Worm (Caenorhabditis elegans) whole organism, L4 larva: ENCODE results near the gene B0238.9.

Source experiments
- ZK546.5 ChIP-seq, 2 experiments: sonication (generic microtip); optimal IDR thresholded peaks; 2 replicates each; lab custom pipeline; 2017; ENCODE audit warnings: missing biosample characterization in 2 of 2, missing genetic modification characterization in 2 of 2
- aly-2 ChIP-seq: sonication (generic microtip); optimal IDR thresholded peaks from 2 replicates; lab custom pipeline; 2018; ENCODE audit warnings: missing biosample characterization, missing genetic modification characterization
- ceh-28 ChIP-seq: fragments of 150-350 bp; optimal IDR thresholded peaks from 2 replicates; lab custom pipeline; 2014; ENCODE audit warnings: missing biosample characterization, missing genetic modification reagents, missing genetic modification characterization
- ceh-32 ChIP-seq: sonication (generic microtip); optimal IDR thresholded peaks from 2 replicates; lab custom pipeline; 2016; ENCODE audit warnings: mild to moderate bottlenecking, missing genetic modification characterization, missing compliant biosample characterization; ENCODE audit not compliant: poor library complexity
- ceh-82 ChIP-seq: sonication (generic microtip); optimal IDR thresholded peaks from 2 replicates; lab custom pipeline; 2017; ENCODE audit warnings: missing biosample characterization, missing genetic modification characterization
- daf-12 ChIP-seq: fragments of 150-350 bp; optimal IDR thresholded peaks from 2 replicates; lab custom pipeline; 2014; ENCODE audit warnings: missing biosample characterization, missing genetic modification reagents, missing genetic modification characterization
- daf-16 ChIP-seq, 3 experiments: sonication (generic microtip); optimal IDR thresholded peaks; 2 replicates each; lab custom pipeline; 2016 to 2017; ENCODE audit warnings: missing genetic modification characterization in 3 of 3, missing genetic modification reagents in 3 of 3, mild to moderate bottlenecking in 2 of 3, missing compliant biosample characterization in 2 of 3, missing biosample characterization in 1 of 3, moderate library complexity in 1 of 3
- daf-8 ChIP-seq: fragments of 200-800 bp; sonication (Bioruptor generic); IDR thresholded peaks from 2 replicates; pipeline ENCODE4 v1.3.6; 2022; ENCODE audit warnings: missing genetic modification characterization, missing compliant biosample characterization
- dmd-9 ChIP-seq: fragments of 200-800 bp; sonication (Bioruptor generic); IDR thresholded peaks from 2 replicates; pipeline ENCODE4 v1.3.6; 2022; ENCODE audit warnings: missing genetic modification reagents, missing genetic modification characterization, missing compliant biosample characterization
- duxl-1 ChIP-seq: sonication (generic microtip); optimal IDR thresholded peaks from 2 replicates; lab custom pipeline; 2016; ENCODE audit warnings: mild to moderate bottlenecking, missing genetic modification characterization, moderate library complexity, missing compliant biosample characterization; ENCODE audit not compliant: poor library complexity
- egl-43 ChIP-seq: fragments of 200-800 bp; sonication (Bioruptor generic); IDR thresholded peaks from 2 replicates; pipeline ENCODE4 v1.3.6; 2022; ENCODE audit warnings: missing genetic modification reagents, missing genetic modification characterization, missing compliant biosample characterization
- fkh-10 ChIP-seq: fragments of 150-350 bp; optimal IDR thresholded peaks from 2 replicates; lab custom pipeline; 2014; ENCODE audit warnings: missing biosample characterization, missing genetic modification reagents, missing genetic modification characterization
- hif-1 ChIP-seq, 2 experiments: sonication (generic microtip); optimal IDR thresholded peaks; 2 replicates each; lab custom pipeline; 2016 to 2017; ENCODE audit warnings: missing compliant biosample characterization in 2 of 2, missing genetic modification characterization in 2 of 2, missing genetic modification reagents in 2 of 2, missing genotype in 2 of 2, mild to moderate bottlenecking in 1 of 2
- hmg-1.1 ChIP-seq: fragments of 200-800 bp; sonication (Bioruptor generic); IDR thresholded peaks from 2 replicates; pipeline ENCODE4 v1.3.6; 2022; ENCODE audit warnings: missing genetic modification reagents, missing genetic modification characterization, missing compliant biosample characterization
- jun-1 ChIP-seq: fragments of 150-350 bp; optimal IDR thresholded peaks from 2 replicates; lab custom pipeline; 2014; ENCODE audit warnings: missing biosample characterization, missing genetic modification reagents, missing genetic modification characterization
- lin-38 ChIP-seq: fragments of 200-800 bp; sonication (Bioruptor generic); IDR thresholded peaks from 2 replicates; pipeline ENCODE4 v1.3.6; 2022; ENCODE audit warnings: missing genetic modification reagents, missing genetic modification characterization, missing compliant biosample characterization
- lin-39 ChIP-seq: fragments of 150-350 bp; optimal IDR thresholded peaks from 2 replicates; lab custom pipeline; 2014; ENCODE audit warnings: missing biosample characterization, missing genetic modification reagents, missing genetic modification characterization
- lsy-2 ChIP-seq, 2 experiments: fragments of 150-350 bp in 1 of 2; sonication (generic microtip) in 1 of 2; optimal IDR thresholded peaks; 2 replicates each; lab custom pipeline; 2014 to 2017; ENCODE audit warnings: missing biosample characterization in 2 of 2, missing genetic modification characterization in 2 of 2
- madf-5 ChIP-seq, 2 experiments: fragments of 200-800 bp; sonication (Bioruptor generic); IDR thresholded peaks; 2 replicates each; pipeline ENCODE4 v1.3.6; 2022; ENCODE audit warnings: missing compliant biosample characterization in 2 of 2, missing genetic modification characterization in 2 of 2
- mdt-29 ChIP-seq: fragments of 200-800 bp; sonication (Bioruptor generic); IDR thresholded peaks from 2 replicates; pipeline ENCODE4 v1.3.6; 2022; ENCODE audit warnings: missing genetic modification reagents, missing genetic modification characterization, missing compliant biosample characterization
- mep-1 ChIP-seq: fragments of 150-350 bp; sonication (generic microtip); optimal IDR thresholded peaks from 3 replicates; lab custom pipeline; 2014; ENCODE audit warnings: missing biosample characterization, missing genetic modification characterization
- mxl-2 ChIP-seq: fragments of 200-800 bp; sonication (Bioruptor generic); conservative IDR thresholded peaks from 2 replicates; pipeline ENCODE4 v1.3.6; 2022; ENCODE audit warnings: missing genetic modification reagents, missing genetic modification characterization, missing compliant biosample characterization
- nhr-10 ChIP-seq: fragments of 150-350 bp; optimal IDR thresholded peaks from 2 replicates; lab custom pipeline; 2014; ENCODE audit warnings: missing biosample characterization, missing genetic modification characterization
- nhr-102 ChIP-seq: sonication (generic microtip); optimal IDR thresholded peaks from 2 replicates; lab custom pipeline; 2016; ENCODE audit warnings: mild to moderate bottlenecking, missing genetic modification characterization, moderate library complexity, missing compliant biosample characterization
- nhr-11 ChIP-seq: fragments of 150-350 bp; optimal IDR thresholded peaks from 2 replicates; lab custom pipeline; 2014; ENCODE audit warnings: missing biosample characterization, missing genetic modification characterization
- nhr-111 ChIP-seq: fragments of 200-800 bp; sonication (Bioruptor generic); optimal IDR thresholded peaks from 2 replicates; lab custom pipeline; 2018; ENCODE audit warnings: mild to moderate bottlenecking, missing genetic modification characterization, missing compliant biosample characterization
- nhr-41 ChIP-seq: fragments of 200-800 bp; sonication (Bioruptor generic); IDR thresholded peaks from 2 replicates; pipeline ENCODE4 v1.3.6; 2022; ENCODE audit warnings: missing genetic modification reagents, missing genetic modification characterization, missing compliant biosample characterization
- nhr-76 ChIP-seq: fragments of 150-350 bp; optimal IDR thresholded peaks from 2 replicates; lab custom pipeline; 2014; ENCODE audit warnings: missing biosample characterization, missing genetic modification characterization
- saeg-2 ChIP-seq: fragments of 200-800 bp; sonication (Bioruptor generic); IDR thresholded peaks from 2 replicates; pipeline ENCODE4 v1.3.6; 2022; ENCODE audit warnings: missing genetic modification reagents, missing genetic modification characterization, missing compliant biosample characterization
- sdz-12 ChIP-seq: fragments of 200-800 bp; sonication (Bioruptor generic); optimal IDR thresholded peaks from 2 replicates; lab custom pipeline; 2018; ENCODE audit warnings: mild to moderate bottlenecking, missing genetic modification characterization, missing compliant biosample characterization
- snpc-1.2 ChIP-seq: fragments of 200-800 bp; sonication (Bioruptor generic); IDR thresholded peaks from 2 replicates; pipeline ENCODE4 v1.3.6; 2022; ENCODE audit warnings: missing genetic modification reagents, missing genetic modification characterization, missing compliant biosample characterization
- spr-3 ChIP-seq: fragments of 200-800 bp; sonication (Bioruptor generic); optimal IDR thresholded peaks from 2 replicates; lab custom pipeline; 2018; ENCODE audit warnings: mild to moderate bottlenecking, missing genetic modification characterization, missing compliant biosample characterization
- zfp-2 ChIP-seq: sonication (generic microtip); optimal IDR thresholded peaks from 2 replicates; lab custom pipeline; 2016; ENCODE audit warnings: mild to moderate bottlenecking, missing genetic modification characterization, missing compliant biosample characterization
- zip-11 ChIP-seq: fragments of 200-800 bp; sonication (Bioruptor generic); IDR thresholded peaks from 2 replicates; pipeline ENCODE4 v1.3.6; 2022; ENCODE audit warnings: missing genetic modification characterization, missing compliant biosample characterization
- zip-2 ChIP-seq: fragments of 150-350 bp; optimal IDR thresholded peaks from 2 replicates; lab custom pipeline; 2014; ENCODE audit warnings: missing biosample characterization, missing genetic modification characterization

Gene B0238.9

ce11 chrV:5262999-5263398 is 14.9 kb downstream of the B0238.9 start, which contains the start of gene cest-30:
cest-30 (minus strand) TSS chrV:5263099.
- TF ChIP-seq sdz-12 (GFP tag; lab: Kevin White, UChicago) = no peak
- TF ChIP-seq hif-1 (tag; optimal IDR thresholded peaks at IDR 0.05; lab: Kevin White, UChicago) = no peak
- TF ChIP-seq daf-12 (tag; lab: Kevin White, UChicago) = no peak
- TF ChIP-seq nhr-11 (tag; lab: Kevin White, UChicago) = no peak
- no peak for TF ChIP-seq saeg-2
- TF ChIP-seq fkh-10 (GFP tag; lab: Kevin White, UChicago) = no peak
- TF ChIP-seq nhr-76 = no peak
- no peak for TF ChIP-seq ceh-32

ce11 chrV:5259448-5259847 is 18.5 kb downstream of the B0238.9 start, which contains the start of gene srt-70:
srt-70 (minus strand) TSS chrV:5259548.
- TF ChIP-seq nhr-102 (tag; lab: Kevin White, UChicago) = no peak
- TF ChIP-seq snpc-1.2 (GFP tag; lab: Robert Waterston, UW) = no peak

ce11 chrV:5257358-5257757 is 20.5 kb downstream of the B0238.9 start, which contains the start of gene srt-67:
srt-67 (minus strand) TSS chrV:5257458.
- TF ChIP-seq ceh-82 (tag; lab: Kevin White, UChicago) = no peak
- no peak for TF ChIP-seq dmd-9 (GFP tag; lab: Robert Waterston, UW)
- TF ChIP-seq aly-2 = no peak
- no peak for TF ChIP-seq mdt-29 (GFP tag; lab: Robert Waterston, UW)
- TF ChIP-seq daf-8 (GFP tag; lab: Robert Waterston, UW) = no peak
- TF ChIP-seq spr-3 = no peak
- TF ChIP-seq nhr-111 (GFP tag; lab: Kevin White, UChicago) = no peak
- no peak for TF ChIP-seq mxl-2
- no peak for TF ChIP-seq lin-39
- no peak for TF ChIP-seq lsy-2 (tag; optimal IDR thresholded peaks at IDR 0.05; lab: Kevin White, UChicago)
- no peak for TF ChIP-seq duxl-1 (tag; lab: Kevin White, UChicago)
- TF ChIP-seq lin-38 = no peak
- no peak for TF ChIP-seq egl-43 (GFP tag; lab: Robert Waterston, UW)
- no peak for TF ChIP-seq fkh-10 (GFP tag; lab: Kevin White, UChicago)
- no peak for TF ChIP-seq nhr-10
- no peak for TF ChIP-seq hmg-1.1
- TF ChIP-seq jun-1 (tag; lab: Kevin White, UChicago) = no peak
- TF ChIP-seq daf-16 (GFP tag; optimal IDR thresholded peaks at IDR 0.05; lab: Kevin White, UChicago) = no peak
- no peak for TF ChIP-seq daf-16 (tag; optimal IDR thresholded peaks at IDR 0.05; lab: Kevin White, UChicago)
- TF ChIP-seq, all 104 proteins: peak for 0

- no peak for TF ChIP-seq mxl-2
- TF ChIP-seq mep-1 (tag; lab: Kevin White, UChicago) = no peak
- TF ChIP-seq zip-2 (tag; lab: Kevin White, UChicago) = no peak
- TF ChIP-seq nhr-41 (GFP tag; lab: Robert Waterston, UW) = no peak
- TF ChIP-seq ZK546.5 (tag; optimal IDR thresholded peaks at IDR 0.05; lab: Kevin White, UChicago) = no peak
- TF ChIP-seq ceh-28 (tag; lab: Kevin White, UChicago) = no peak
- TF ChIP-seq zip-11 = no peak
- no peak for TF ChIP-seq zfp-2 (tag; lab: Kevin White, UChicago)
- TF ChIP-seq madf-5 (GFP tag; IDR thresholded peaks at IDR 0.05; lab: Robert Waterston, UW) = no peak
Observed at ce11 chrV:5252016-5252415, 25.9 kb downstream of the B0238.9 start, which contains the start of gene srt-68. srt-68 (minus strand) TSS chrV:5252116.
